Fruit fly (Drosophila melanogaster): Measurements from ENCODE around the gene Vml.

dm6 chrX:2262511-2262910 lies 13.1 kb upstream of the Vml start, which contains the start of the genes temp and CG3071:
- TF ChIP-seq CTCF (optimal IDR thresholded peaks at IDR 0.05) (no peak), CG8478 (optimal IDR thresholded peaks at IDR 0.05) (no peak)
